Worm (Caenorhabditis elegans) whole organism, young adult: Measurements from ENCODE around the gene rhr-2.
A peak's percentile ranks its signal among the peaks of the same experiment; 100 is the strongest.

Experiments used
- B0019.2 ChIP-seq: fragments of 200-800 bp; sonication (Bioruptor generic); conservative IDR thresholded peaks from 2 replicates; pipeline ENCODE4 v1.3.6; 2022; ENCODE audit warnings: missing genetic modification reagents, missing genetic modification characterization, missing compliant biosample characterization
- C06A6.2 ChIP-seq: fragments of 200-800 bp; sonication (Bioruptor generic); conservative IDR thresholded peaks from 2 replicates; pipeline ENCODE4 v1.3.6; 2022; ENCODE audit warnings: missing genetic modification characterization, missing compliant biosample characterization
- F37B4.10 ChIP-seq: fragments of 200-800 bp; sonication (Bioruptor generic); IDR thresholded peaks from 2 replicates; pipeline ENCODE4 v1.3.6; 2022; ENCODE audit warnings: missing genetic modification characterization, missing compliant biosample characterization
- F49E8.2 ChIP-seq: sonication (generic microtip); optimal IDR thresholded peaks from 3 replicates; lab custom pipeline; 2017; ENCODE audit warnings: missing genetic modification characterization, mild to moderate bottlenecking, missing compliant biosample characterization, antibody characterized with exemption, moderate library complexity; ENCODE audit not compliant: insufficient read depth
- F52B5.7 ChIP-seq: sonication (generic microtip); optimal IDR thresholded peaks from 2 replicates; lab custom pipeline; 2016; ENCODE audit warnings: mild to moderate bottlenecking, missing genetic modification characterization, missing compliant biosample characterization
- F55B11.4 ChIP-seq: sonication (generic microtip); optimal IDR thresholded peaks from 2 replicates; lab custom pipeline; 2016; ENCODE audit warnings: missing compliant biosample characterization, missing genetic modification characterization, borderline replicate concordance; ENCODE audit not compliant: insufficient read depth
- Y56A3A.18 ChIP-seq: fragments of 200-800 bp; sonication (Bioruptor generic); IDR thresholded peaks from 2 replicates; pipeline ENCODE4 v1.3.6; 2022; ENCODE audit warnings: missing genetic modification reagents, missing genetic modification characterization, missing compliant biosample characterization
- Y95B8A.8 ChIP-seq: fragments of 200-800 bp; sonication (Bioruptor generic); IDR thresholded peaks from 2 replicates; pipeline ENCODE4 v1.3.6; 2022; ENCODE audit warnings: missing genetic modification reagents, missing genetic modification characterization, missing compliant biosample characterization
- aptf-3 ChIP-seq: fragments of 200-800 bp; sonication (Bioruptor generic); IDR thresholded peaks from 2 replicates; pipeline ENCODE4 v1.3.6; 2022; ENCODE audit warnings: missing genetic modification characterization, missing compliant biosample characterization
- athp-1 ChIP-seq: sonication (generic microtip); optimal IDR thresholded peaks from 2 replicates; lab custom pipeline; 2017; ENCODE audit warnings: mild to moderate bottlenecking, missing genetic modification characterization, missing compliant biosample characterization
- attf-3 ChIP-seq: fragments of 200-800 bp; sonication (Bioruptor generic); conservative IDR thresholded peaks from 2 replicates; pipeline ENCODE4 v1.3.6; 2022; ENCODE audit warnings: missing genetic modification reagents, missing genetic modification characterization, missing compliant biosample characterization
- ccch-3 ChIP-seq: fragments of 200-800 bp; sonication (Bioruptor generic); optimal IDR thresholded peaks from 2 replicates; lab custom pipeline; 2018; ENCODE audit warnings: mild to moderate bottlenecking, missing genetic modification characterization, missing compliant biosample characterization
- cebp-1 ChIP-seq, 2 experiments: fragments of 200-800 bp in 1 of 2; sonication (Bioruptor generic) in 1 of 2; sonication (generic microtip) in 1 of 2; IDR thresholded peaks in 1 of 2; optimal IDR thresholded peaks in 1 of 2; 2 replicates each; pipeline versions ENCODE4 v1.3.6 to Lab custom; 2017 to 2022; ENCODE audit warnings: missing compliant biosample characterization in 2 of 2, missing genetic modification characterization in 2 of 2, mild to moderate bottlenecking in 1 of 2, missing genetic modification reagents in 1 of 2, moderate library complexity in 1 of 2
- ceh-100 ChIP-seq: fragments of 200-800 bp; sonication (Bioruptor generic); IDR thresholded peaks from 2 replicates; pipeline ENCODE4 v1.3.6; 2022; ENCODE audit warnings: missing genetic modification reagents, missing genetic modification characterization, missing compliant biosample characterization
- ceh-79 ChIP-seq: sonication (generic microtip); optimal IDR thresholded peaks from 2 replicates; lab custom pipeline; 2017; ENCODE audit warnings: mild to moderate bottlenecking, missing genetic modification characterization, missing compliant biosample characterization
- ceh-91 ChIP-seq: fragments of 200-800 bp; sonication (Bioruptor generic); IDR thresholded peaks from 2 replicates; pipeline ENCODE4 v1.3.6; 2022; ENCODE audit warnings: missing genetic modification reagents, missing genetic modification characterization, missing compliant biosample characterization
- chd-7 ChIP-seq: sonication (generic microtip); optimal IDR thresholded peaks from 2 replicates; lab custom pipeline; 2016; ENCODE audit warnings: mild to moderate bottlenecking, missing genetic modification characterization, moderate library complexity, missing compliant biosample characterization
- dpl-1 ChIP-seq: fragments of 150-350 bp; optimal IDR thresholded peaks from 2 replicates; lab custom pipeline; 2014; ENCODE audit warnings: missing biosample characterization, missing genetic modification reagents, missing genetic modification characterization
- egl-44 ChIP-seq: fragments of 200-800 bp; sonication (Bioruptor generic); IDR thresholded peaks from 2 replicates; pipeline ENCODE4 v1.3.6; 2022; ENCODE audit warnings: missing genetic modification reagents, missing genetic modification characterization, missing compliant biosample characterization
- fkh-3 ChIP-seq: sonication (generic microtip); optimal IDR thresholded peaks from 2 replicates; lab custom pipeline; 2016; ENCODE audit warnings: mild to moderate bottlenecking, missing genetic modification characterization, missing compliant biosample characterization
- hlh-12 ChIP-seq: sonication (generic microtip); optimal IDR thresholded peaks from 2 replicates; lab custom pipeline; 2016; ENCODE audit warnings: missing genetic modification characterization, missing compliant biosample characterization
- hsf-1 ChIP-seq: fragments of 200-800 bp; sonication (Bioruptor generic); IDR thresholded peaks from 2 replicates; pipeline ENCODE4 v1.3.6; 2022; ENCODE audit warnings: missing genetic modification reagents, missing genetic modification characterization, missing compliant biosample characterization
- let-526 ChIP-seq: fragments of 200-800 bp; sonication (Bioruptor generic); IDR thresholded peaks from 2 replicates; pipeline ENCODE4 v1.3.6; 2022; ENCODE audit warnings: missing genetic modification reagents, missing genetic modification characterization, missing compliant biosample characterization
- lin-54 ChIP-seq: fragments of 200-800 bp; sonication (Bioruptor generic); optimal IDR thresholded peaks from 2 replicates; lab custom pipeline; 2018; ENCODE audit warnings: mild to moderate bottlenecking, missing genetic modification characterization, missing compliant biosample characterization
- lsl-1 ChIP-seq: fragments of 200-800 bp; sonication (Bioruptor generic); optimal IDR thresholded peaks from 2 replicates; lab custom pipeline; 2018; ENCODE audit warnings: mild to moderate bottlenecking, missing genetic modification characterization, moderate library complexity, missing compliant biosample characterization
- madf-3 ChIP-seq: fragments of 200-800 bp; sonication (Bioruptor generic); IDR thresholded peaks from 2 replicates; pipeline ENCODE4 v1.3.6; 2022; ENCODE audit warnings: missing genetic modification reagents, missing genetic modification characterization, missing compliant biosample characterization
- mcd-1 ChIP-seq: fragments of 200-800 bp; sonication (Bioruptor generic); IDR thresholded peaks from 2 replicates; pipeline ENCODE4 v1.3.6; 2022; ENCODE audit warnings: missing genetic modification reagents, missing genetic modification characterization, missing compliant biosample characterization
- mel-28 ChIP-seq: sonication (generic microtip); optimal IDR thresholded peaks from 2 replicates; lab custom pipeline; 2016; ENCODE audit warnings: borderline replicate concordance, mild to moderate bottlenecking, missing genetic modification characterization, missing compliant biosample characterization
- mxl-1 ChIP-seq: sonication (generic microtip); optimal IDR thresholded peaks from 2 replicates; lab custom pipeline; 2016; ENCODE audit warnings: missing genetic modification characterization, missing compliant biosample characterization
- nfya-1 ChIP-seq: sonication (generic microtip); optimal IDR thresholded peaks from 2 replicates; lab custom pipeline; 2017; ENCODE audit warnings: antibody characterized with exemption, missing compliant biosample characterization, missing genetic modification characterization, borderline replicate concordance; ENCODE audit not compliant: insufficient read depth
- nfya-2 ChIP-seq: fragments of 200-800 bp; sonication (Bioruptor generic); IDR thresholded peaks from 2 replicates; pipeline ENCODE4 v1.3.6; 2022; ENCODE audit warnings: missing genetic modification reagents, missing genetic modification characterization, missing compliant biosample characterization
- nfyb-1 ChIP-seq: fragments of 200-800 bp; sonication (Bioruptor generic); IDR thresholded peaks from 2 replicates; pipeline ENCODE4 v1.3.6; 2022; ENCODE audit warnings: missing genetic modification reagents, missing genetic modification characterization, missing compliant biosample characterization
- pbrm-1 ChIP-seq: fragments of 200-800 bp; sonication (Bioruptor generic); IDR thresholded peaks from 2 replicates; pipeline ENCODE4 v1.3.6; 2022; ENCODE audit warnings: missing genetic modification reagents, missing genetic modification characterization, missing compliant biosample characterization
- repo-1 ChIP-seq: sonication (generic microtip); optimal IDR thresholded peaks from 2 replicates; lab custom pipeline; 2017; ENCODE audit warnings: mild to moderate bottlenecking, missing genetic modification characterization, missing compliant biosample characterization
- rpc-1 ChIP-seq, 2 experiments: fragments of 150-350 bp in 1 of 2; sonication (generic microtip) in 1 of 2; optimal IDR thresholded peaks; 2 replicates each; lab custom pipeline; 2014 to 2018; ENCODE audit warnings: missing biosample characterization in 1 of 2, missing genetic modification characterization in 1 of 2, missing genetic modification reagents in 1 of 2, missing genotype in 1 of 2
- sdz-38 ChIP-seq: sonication (generic microtip); optimal IDR thresholded peaks from 2 replicates; lab custom pipeline; 2016; ENCODE audit warnings: missing genotype, missing genetic modification characterization, missing compliant biosample characterization
- snpc-3.4 ChIP-seq: sonication (generic microtip); optimal IDR thresholded peaks from 2 replicates; lab custom pipeline; 2017; ENCODE audit warnings: missing genetic modification characterization, mild to moderate bottlenecking, missing compliant biosample characterization, antibody characterized with exemption, moderate library complexity, missing genotype, missing genetic modification reagents
- tlf-1 ChIP-seq: fragments of 200-800 bp; sonication (Bioruptor generic); optimal IDR thresholded peaks from 2 replicates; lab custom pipeline; 2018; ENCODE audit warnings: mild to moderate bottlenecking, missing genetic modification characterization, missing compliant biosample characterization
- zim-3 ChIP-seq: sonication (generic microtip); optimal IDR thresholded peaks from 2 replicates; lab custom pipeline; 2017; ENCODE audit warnings: mild to moderate bottlenecking, missing genetic modification characterization, moderate library complexity, missing compliant biosample characterization
- ztf-22 ChIP-seq: fragments of 200-800 bp; sonication (Bioruptor generic); optimal IDR thresholded peaks from 2 replicates; lab custom pipeline; 2018; ENCODE audit warnings: mild to moderate bottlenecking, missing genetic modification characterization, moderate library complexity, missing compliant biosample characterization
- ztf-25 ChIP-seq: fragments of 200-800 bp; sonication (Bioruptor generic); IDR thresholded peaks from 2 replicates; pipeline ENCODE4 v1.3.6; 2022; ENCODE audit warnings: missing genetic modification reagents, missing genetic modification characterization, missing compliant biosample characterization
- ztf-26 ChIP-seq: sonication (generic microtip); optimal IDR thresholded peaks from 2 replicates; lab custom pipeline; 2017; ENCODE audit warnings: missing genetic modification characterization, missing compliant biosample characterization
- ztf-28 ChIP-seq: fragments of 200-800 bp; sonication (Bioruptor generic); IDR thresholded peaks from 2 replicates; pipeline ENCODE4 v1.3.6; 2022; ENCODE audit warnings: missing genetic modification reagents, missing genetic modification characterization, missing compliant biosample characterization
- ztf-3 ChIP-seq: fragments of 200-800 bp; sonication (Bioruptor generic); optimal IDR thresholded peaks from 2 replicates; lab custom pipeline; 2018; ENCODE audit warnings: mild to moderate bottlenecking, missing genetic modification characterization, missing compliant biosample characterization

The rhr-2 gene

DNA sequence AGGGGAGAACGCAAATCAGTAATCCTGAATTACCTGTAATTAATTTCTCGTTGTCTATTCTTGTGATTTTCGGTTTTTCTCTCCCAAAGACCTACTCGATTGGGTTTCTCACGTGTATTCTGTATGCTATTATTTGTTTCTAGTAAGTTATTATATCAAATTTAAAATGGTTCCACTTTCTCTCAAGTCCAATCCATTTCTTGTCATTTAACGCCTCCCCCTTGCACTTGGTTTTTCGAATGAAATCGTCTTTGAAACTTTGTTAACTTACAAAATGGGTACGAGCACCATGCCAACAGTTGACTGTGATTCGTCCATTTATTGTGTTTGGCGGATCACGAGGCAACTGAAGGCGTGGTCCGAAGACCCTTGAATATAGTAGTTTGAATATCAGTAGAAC is 39.7 kb upstream of the rhr-2 start:
- no peak for TF ChIP-seq ztf-26
- no peak for TF ChIP-seq ceh-91
- TF ChIP-seq sdz-38 (tag; lab: Kevin White, UChicago): no peak
- no peak for TF ChIP-seq F52B5.7 (tag; lab: Kevin White, UChicago)
- no peak for TF ChIP-seq cebp-1 (GFP tag; IDR thresholded peaks at IDR 0.05; lab: Robert Waterston, UW)
- TF ChIP-seq cebp-1 (tag; optimal IDR thresholded peaks at IDR 0.05; lab: Kevin White, UChicago): no peak
- TF ChIP-seq C06A6.2 (GFP tag; lab: Robert Waterston, UW): no peak
- no peak for TF ChIP-seq ccch-3 (GFP tag; lab: Kevin White, UChicago)
- no peak for TF ChIP-seq dpl-1 (GFP tag; lab: Kevin White, UChicago)
- TF ChIP-seq nfya-1: no peak
- no peak for TF ChIP-seq rpc-1 (optimal IDR thresholded peaks at IDR 0.05; lab: Kevin White, UChicago)
- no peak for TF ChIP-seq rpc-1 (tag; optimal IDR thresholded peaks at IDR 0.05; lab: Kevin White, UChicago)
- TF ChIP-seq lin-54 (GFP tag; lab: Kevin White, UChicago): no peak
- no peak for TF ChIP-seq snpc-3.4 (tag; lab: Kevin White, UChicago)
- TF ChIP-seq aptf-3 (GFP tag; lab: Robert Waterston, UW): no peak

ce11 chrV:11767028-11767427 is 37.1 kb upstream of the rhr-2 start, which contains the start of gene sel-11:
Gene sel-11 (plus strand): TSS chrV:11767328.
- no peak for TF ChIP-seq F49E8.2 (tag; lab: Kevin White, UChicago)
- TF ChIP-seq attf-3: no peak
- TF ChIP-seq lin-54 (GFP tag; lab: Kevin White, UChicago): no peak
- TF ChIP-seq Y56A3A.18 (GFP tag; lab: Robert Waterston, UW): no peak
- TF ChIP-seq fkh-3 (tag; lab: Kevin White, UChicago): no peak
- no peak for TF ChIP-seq let-526 (GFP tag; lab: Robert Waterston, UW)
- TF ChIP-seq nfya-2: no peak
- TF ChIP-seq egl-44 (GFP tag; lab: Robert Waterston, UW): no peak

- TF ChIP-seq pbrm-1: peak; percentile 87
- TF ChIP-seq mel-28: no peak
- no peak for TF ChIP-seq ceh-79 (tag; lab: Kevin White, UChicago)
- no peak for TF ChIP-seq athp-1 (tag; lab: Kevin White, UChicago)
- peak; percentile 92 for TF ChIP-seq repo-1 (tag; lab: Kevin White, UChicago)
- peak; percentile 97 for TF ChIP-seq lsl-1 (GFP tag; lab: Kevin White, UChicago)
- no peak for TF ChIP-seq mxl-1 (tag; lab: Kevin White, UChicago)
- TF ChIP-seq zim-3 (tag; lab: Kevin White, UChicago): no peak
- TF ChIP-seq mcd-1 (GFP tag; lab: Robert Waterston, UW): peak; percentile 80
- no peak for TF ChIP-seq ccch-3 (GFP tag; lab: Kevin White, UChicago)
- no peak for TF ChIP-seq fkh-3 (tag; lab: Kevin White, UChicago)
- no peak for TF ChIP-seq chd-7
- TF ChIP-seq hlh-12 (tag; lab: Kevin White, UChicago): no peak
- no peak for TF ChIP-seq Y95B8A.8 (GFP tag; lab: Robert Waterston, UW)
- TF ChIP-seq F37B4.10 (GFP tag; lab: Robert Waterston, UW): no peak
- peak; percentile 40 for TF ChIP-seq ztf-3 (GFP tag; lab: Kevin White, UChicago)
- TF ChIP-seq F55B11.4 (tag; lab: Kevin White, UChicago): no peak
- TF ChIP-seq madf-3: no peak
- peak; percentile 70 for TF ChIP-seq lin-54 (GFP tag; lab: Kevin White, UChicago)
- peak; percentile 61 for TF ChIP-seq ceh-100
- no peak for TF ChIP-seq ztf-25 (GFP tag; lab: Robert Waterston, UW)
- TF ChIP-seq ztf-22 (GFP tag; lab: Kevin White, UChicago): no peak
- peak; percentile 75 for TF ChIP-seq tlf-1 (GFP tag; lab: Kevin White, UChicago)
- TF ChIP-seq hsf-1: no peak
- peak; percentile 84 for TF ChIP-seq nfyb-1 (GFP tag; lab: Robert Waterston, UW)
- TF ChIP-seq C06A6.2 (GFP tag; lab: Robert Waterston, UW): 0 out of 2 replicates have a peak, but pooled peaks have one; percentile 51
- peak; percentile 68 for TF ChIP-seq B0019.2 (GFP tag; lab: Robert Waterston, UW)
- no peak for TF ChIP-seq ztf-28
Measured at ce11 chrV:11764373-11764954, 34.5 kb upstream of the rhr-2 start, which contains the start of the genes F55A11.1 and syx-5. Gene F55A11.1 (minus strand): TSS chrV:11764385. Gene syx-5 (plus strand): TSS chrV:11764904.
